Fruit fly (Drosophila melanogaster): Measurements from ENCODE around the gene chinmo.

chinmo gene

DNA sequence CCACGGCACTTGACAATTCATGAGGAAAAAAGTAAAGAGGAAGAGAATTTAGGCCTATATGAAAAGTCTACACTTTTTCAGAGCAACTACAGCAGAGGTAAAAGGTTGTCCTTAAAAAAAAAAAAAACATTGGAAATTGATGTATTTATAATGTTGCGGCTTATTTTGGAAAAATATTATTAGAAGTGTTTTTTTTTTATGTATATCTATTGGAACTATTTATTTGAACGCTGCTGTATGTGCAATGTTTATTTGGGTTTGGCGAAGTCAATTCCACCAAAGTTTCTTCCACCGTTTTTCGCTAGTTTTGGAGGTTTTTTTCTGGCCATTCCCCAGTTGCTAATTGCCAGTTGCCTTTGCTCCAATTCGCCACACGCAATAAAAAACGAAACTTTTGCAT, 4.8 kb downstream of the chinmo start (continued):
- TF ChIP-seq Sry-δ (GFP tag; optimal IDR thresholded peaks at IDR 0.05) (no peak), CG4404 (GFP tag; IDR thresholded peaks at IDR 0.05) (no peak), CG15696 (tag; optimal IDR thresholded peaks at IDR 0.05) (no peak), CG5245 (GFP tag; optimal IDR thresholded peaks at IDR 0.05) (peak; percentile 19), Doc2 (GFP tag; IDR thresholded peaks at IDR 0.05) (no peak), row (GFP tag; IDR thresholded peaks at IDR 0.05) (peak; percentile 50), CG2202 (tag; optimal IDR thresholded peaks at IDR 0.05) (no peak), tll (GFP tag; optimal IDR thresholded peaks at IDR 0.05) (no peak), MTF-1 (GFP tag; optimal IDR thresholded peaks at IDR 0.05; ENCODE audit: borderline replicate concordance) (no peak), mirr (GFP tag; optimal IDR thresholded peaks at IDR 0.05) (no peak), CG14710 (tag; optimal IDR thresholded peaks at IDR 0.05) (no peak), CG10565 (GFP tag; optimal IDR thresholded peaks at IDR 0.05) (no peak), CG18619 (GFP tag; optimal IDR thresholded peaks at IDR 0.05) (no peak), YL-1 (GFP tag; optimal IDR thresholded peaks at IDR 0.05) (no peak), z (GFP tag; IDR thresholded peaks at IDR 0.05) (no peak), CG16779 (GFP tag; IDR thresholded peaks at IDR 0.05) (no peak), lilli (GFP tag; optimal IDR thresholded peaks at IDR 0.05) (peak; percentile 46), CG9727 (GFP tag; optimal IDR thresholded peaks at IDR 0.05) (peak; percentile 34), CG32772 (GFP tag; IDR thresholded peaks at IDR 0.05) (peak; percentile 50; the same call in 1 of the 2 replicates), CkIIα-i1 (GFP tag; IDR thresholded peaks at IDR 0.05) (no peak), CG8089 (GFP tag; optimal IDR thresholded peaks at IDR 0.05) (no peak), CG17186 (GFP tag; optimal IDR thresholded peaks at IDR 0.05) (no peak), CG16813 (GFP tag; IDR thresholded peaks at IDR 0.05; ENCODE audit: partially characterized antibody) (no peak), CG1603 (tag; optimal IDR thresholded peaks at IDR 0.05) (no peak), PHDP (tag; optimal IDR thresholded peaks at IDR 0.05) (peak; percentile 40), fd102C (GFP tag; optimal IDR thresholded peaks at IDR 0.05) (no peak), NFAT (GFP tag; IDR thresholded peaks at IDR 0.05) (no peak), CG4820 (GFP tag; optimal IDR thresholded peaks at IDR 0.05) (peak; percentile 6), cg (GFP tag; optimal IDR thresholded peaks at IDR 0.05) (no peak), CG13123 (GFP tag; optimal IDR thresholded peaks at IDR 0.05) (peak; percentile 0), Ets97D (GFP tag; optimal IDR thresholded peaks at IDR 0.05) (no peak), Hr51 (GFP tag; optimal IDR thresholded peaks at IDR 0.05) (peak in 1 of 2 experiments; percentile 53), Bdp1 (GFP tag; optimal IDR thresholded peaks at IDR 0.05) (no peak), CG16815 (GFP tag; optimal IDR thresholded peaks at IDR 0.05) (no peak), CG31224 (GFP tag; IDR thresholded peaks at IDR 0.05) (0 out of 2 replicates have a peak, but pooled peaks have one; percentile 15), CG10366 (GFP tag; IDR thresholded peaks at IDR 0.05) (peak; percentile 52), onecut (GFP tag; IDR thresholded peaks at IDR 0.05) (0 out of 2 replicates have a peak, but pooled peaks have one; percentile 24), CG2116 (GFP tag; optimal IDR thresholded peaks at IDR 0.05) (no peak), E2f1 (GFP tag; IDR thresholded peaks at IDR 0.05) (no peak), dm (GFP tag; optimal IDR thresholded peaks at IDR 0.05) (no peak), schlank (tag; optimal IDR thresholded peaks at IDR 0.05) (no peak), CHES-1-like (GFP tag; optimal IDR thresholded peaks at IDR 0.05) (peak; percentile 35), Ets65A (GFP tag) (peak; percentile 53), BtbVII (GFP tag; optimal IDR thresholded peaks at IDR 0.05) (no peak), CG8478 (optimal IDR thresholded peaks at IDR 0.05) (no peak), Adf1 (GFP tag; IDR thresholded peaks at IDR 0.05) (no peak), CG13296 (GFP tag; optimal IDR thresholded peaks at IDR 0.05) (no peak), CG43689 (GFP tag; IDR thresholded peaks at IDR 0.05) (no peak), scrt (GFP tag; optimal IDR thresholded peaks at IDR 0.05) (no peak), CG18011 (GFP tag; optimal IDR thresholded peaks at IDR 0.05) (peak; percentile 13), ash1 (GFP tag; optimal IDR thresholded peaks at IDR 0.05) (no peak), CG12236 (GFP tag; optimal IDR thresholded peaks at IDR 0.05) (no peak)
